Worm (Caenorhabditis elegans): ENCODE data around the gene nhr-255.

DNA sequence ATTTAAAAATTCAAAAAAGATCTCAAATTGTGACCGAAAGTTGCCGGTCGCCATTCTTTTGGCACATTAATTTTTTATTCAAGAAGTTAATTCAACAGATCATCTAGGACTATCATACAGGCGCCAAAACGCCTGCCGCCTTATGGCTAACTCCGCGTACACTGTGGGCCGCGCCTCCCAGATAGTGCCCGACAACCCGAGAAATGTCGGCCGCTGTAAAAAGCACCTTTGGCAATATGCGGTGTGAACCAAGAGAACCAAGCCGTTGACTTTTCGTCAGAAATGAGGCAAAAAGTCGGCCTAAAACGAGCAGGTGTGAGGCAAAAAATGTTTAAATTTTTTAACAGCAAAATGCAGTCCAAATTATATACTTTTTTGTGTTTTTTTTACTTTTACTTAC lies 16.8 kb downstream of the nhr-255 start:
- TF ChIP-seq ceh-9 (tag; optimal IDR thresholded peaks at IDR 0.05) (no peak), nhr-232 (tag; optimal IDR thresholded peaks at IDR 0.05) (no peak), pqm-1 (tag; optimal IDR thresholded peaks at IDR 0.05) (no peak), odd-2 (tag; optimal IDR thresholded peaks at IDR 0.05) (no peak), che-1 (tag; optimal IDR thresholded peaks at IDR 0.05) (no peak), pag-3 (tag; optimal IDR thresholded peaks at IDR 0.05; ENCODE audit: borderline replicate concordance) (no peak)
